Worm (Caenorhabditis elegans) whole organism, L4 larva: ENCODE measurements around the gene gst-1.

Experiments
- F44E2.7 ChIP-seq: fragments of 200-800 bp; sonication (Bioruptor generic); IDR thresholded peaks from 2 replicates; pipeline ENCODE4 v2.1.2; 2022; ENCODE audit warnings: missing genetic modification characterization, missing compliant biosample characterization
- F49E8.2 ChIP-seq: sonication (generic microtip); optimal IDR thresholded peaks from 2 replicates; lab custom pipeline; 2016; ENCODE audit warnings: missing compliant biosample characterization, mild to moderate bottlenecking, missing genetic modification characterization, borderline replicate concordance
- R02D3.7 ChIP-seq: fragments of 150-350 bp; sonication (generic microtip); optimal IDR thresholded peaks from 3 replicates; lab custom pipeline; 2014; ENCODE audit warnings: missing biosample characterization, missing genetic modification characterization
- T20F7.1 ChIP-seq: fragments of 200-800 bp; sonication (Bioruptor generic); optimal IDR thresholded peaks from 2 replicates; lab custom pipeline; 2018; ENCODE audit warnings: mild to moderate bottlenecking, missing genetic modification characterization, missing compliant biosample characterization
- T26A8.4 ChIP-seq: fragments of 200-800 bp; sonication (Bioruptor generic); IDR thresholded peaks from 2 replicates; pipeline ENCODE4 v1.3.6; 2022; ENCODE audit warnings: missing genetic modification characterization, missing compliant biosample characterization
- Y105C5A.15 ChIP-seq: fragments of 200-800 bp; sonication (Bioruptor generic); IDR thresholded peaks from 2 replicates; pipeline ENCODE4 v1.3.6; 2022; ENCODE audit warnings: missing genetic modification characterization, missing compliant biosample characterization
- ZK337.2 ChIP-seq: fragments of 200-800 bp; sonication (Bioruptor generic); IDR thresholded peaks from 2 replicates; pipeline ENCODE4 v1.3.6; 2022; ENCODE audit warnings: missing genetic modification reagents, missing genetic modification characterization, missing compliant biosample characterization
- ZK546.5 ChIP-seq, 2 experiments: sonication (generic microtip); optimal IDR thresholded peaks; 2 replicates each; lab custom pipeline; 2017; ENCODE audit warnings: missing biosample characterization in 2 of 2, missing genetic modification characterization in 2 of 2
- aha-1 ChIP-seq: fragments of 150-350 bp; peaks from one replicate; lab custom pipeline; 2014; ENCODE audit warnings: missing biosample characterization, missing genetic modification characterization
- ama-1 ChIP-seq: fragments of 150-350 bp; optimal IDR thresholded peaks from 2 replicates; lab custom pipeline; 2014; ENCODE audit warnings: inconsistent platforms, mixed read lengths
- ceh-62 ChIP-seq: sonication (generic microtip); optimal IDR thresholded peaks from 2 replicates; lab custom pipeline; 2017; ENCODE audit warnings: missing biosample characterization, missing genetic modification characterization
- ces-1 ChIP-seq: fragments of 150-350 bp; sonication (generic microtip); optimal IDR thresholded peaks from 4 replicates; lab custom pipeline; 2014; ENCODE audit warnings: missing biosample characterization, missing genetic modification reagents, missing genetic modification characterization
- cey-2 ChIP-seq: sonication (generic microtip); optimal IDR thresholded peaks from 3 replicates; lab custom pipeline; 2017; ENCODE audit warnings: missing genetic modification characterization, mild to moderate bottlenecking, missing compliant biosample characterization, antibody characterized with exemption, borderline replicate concordance; ENCODE audit not compliant: insufficient read depth
- daf-12 ChIP-seq: fragments of 150-350 bp; optimal IDR thresholded peaks from 2 replicates; lab custom pipeline; 2014; ENCODE audit warnings: missing biosample characterization, missing genetic modification reagents, missing genetic modification characterization
- daf-16 ChIP-seq, 3 experiments: sonication (generic microtip); optimal IDR thresholded peaks; 2 replicates each; lab custom pipeline; 2016 to 2017; ENCODE audit warnings: missing genetic modification characterization in 3 of 3, missing genetic modification reagents in 3 of 3, mild to moderate bottlenecking in 2 of 3, missing compliant biosample characterization in 2 of 3, missing biosample characterization in 1 of 3, moderate library complexity in 1 of 3
- daf-19 ChIP-seq: fragments of 200-800 bp; sonication (Bioruptor generic); conservative IDR thresholded peaks from 2 replicates; pipeline ENCODE4 v1.3.6; 2022; ENCODE audit warnings: missing genetic modification characterization, missing compliant biosample characterization
- dmd-8 ChIP-seq: fragments of 200-800 bp; sonication (Bioruptor generic); IDR thresholded peaks from 2 replicates; pipeline ENCODE4 v1.3.6; 2022; ENCODE audit warnings: missing genetic modification characterization, missing compliant biosample characterization
- dmd-9 ChIP-seq: fragments of 200-800 bp; sonication (Bioruptor generic); IDR thresholded peaks from 2 replicates; pipeline ENCODE4 v1.3.6; 2022; ENCODE audit warnings: missing genetic modification reagents, missing genetic modification characterization, missing compliant biosample characterization
- dpl-1 ChIP-seq: fragments of 150-350 bp; optimal IDR thresholded peaks from 2 replicates; lab custom pipeline; 2014; ENCODE audit warnings: missing biosample characterization, missing genetic modification reagents, missing genetic modification characterization
- dve-1 ChIP-seq: sonication (generic microtip); optimal IDR thresholded peaks from 2 replicates; lab custom pipeline; 2017; ENCODE audit warnings: antibody characterized with exemption, mild to moderate bottlenecking, missing genetic modification characterization, missing compliant biosample characterization; ENCODE audit not compliant: insufficient read depth
- fkh-10 ChIP-seq: fragments of 150-350 bp; optimal IDR thresholded peaks from 2 replicates; lab custom pipeline; 2014; ENCODE audit warnings: missing biosample characterization, missing genetic modification reagents, missing genetic modification characterization
- hlh-11 ChIP-seq: fragments of 200-800 bp; sonication (Bioruptor generic); optimal IDR thresholded peaks from 2 replicates; lab custom pipeline; 2018; ENCODE audit warnings: mild to moderate bottlenecking, missing genetic modification characterization, missing compliant biosample characterization
- hlh-30 ChIP-seq: sonication (generic microtip); optimal IDR thresholded peaks from 2 replicates; lab custom pipeline; 2017; ENCODE audit warnings: antibody characterized with exemption, mild to moderate bottlenecking, missing genetic modification characterization, missing compliant biosample characterization; ENCODE audit not compliant: insufficient read depth
- hmg-1.1 ChIP-seq: fragments of 200-800 bp; sonication (Bioruptor generic); IDR thresholded peaks from 2 replicates; pipeline ENCODE4 v1.3.6; 2022; ENCODE audit warnings: missing genetic modification reagents, missing genetic modification characterization, missing compliant biosample characterization
- lin-13 ChIP-seq: fragments of 150-350 bp; optimal IDR thresholded peaks from 2 replicates; lab custom pipeline; 2014; ENCODE audit warnings: missing biosample characterization, missing genetic modification reagents, missing genetic modification characterization
- lin-15B ChIP-seq: fragments of 150-350 bp; sonication (generic microtip); optimal IDR thresholded peaks from 3 replicates; lab custom pipeline; 2014; ENCODE audit warnings: missing biosample characterization, missing genetic modification characterization
- lin-39 ChIP-seq: fragments of 150-350 bp; optimal IDR thresholded peaks from 2 replicates; lab custom pipeline; 2014; ENCODE audit warnings: missing biosample characterization, missing genetic modification reagents, missing genetic modification characterization
- lsy-2 ChIP-seq, 2 experiments: fragments of 150-350 bp in 1 of 2; sonication (generic microtip) in 1 of 2; optimal IDR thresholded peaks; 2 replicates each; lab custom pipeline; 2014 to 2017; ENCODE audit warnings: missing biosample characterization in 2 of 2, missing genetic modification characterization in 2 of 2
- madf-9 ChIP-seq: fragments of 200-800 bp; sonication (Bioruptor generic); conservative IDR thresholded peaks from 2 replicates; pipeline ENCODE4 v1.3.6; 2022; ENCODE audit warnings: missing genetic modification reagents, missing genetic modification characterization, missing compliant biosample characterization
- mdt-29 ChIP-seq: fragments of 200-800 bp; sonication (Bioruptor generic); IDR thresholded peaks from 2 replicates; pipeline ENCODE4 v1.3.6; 2022; ENCODE audit warnings: missing genetic modification reagents, missing genetic modification characterization, missing compliant biosample characterization
- mes-2 ChIP-seq: sonication (generic microtip); optimal IDR thresholded peaks from 2 replicates; lab custom pipeline; 2016; ENCODE audit warnings: missing genotype, mild to moderate bottlenecking, missing genetic modification characterization, missing compliant biosample characterization; ENCODE audit not compliant: poor library complexity, severe bottlenecking
- mxl-2 ChIP-seq: fragments of 200-800 bp; sonication (Bioruptor generic); conservative IDR thresholded peaks from 2 replicates; pipeline ENCODE4 v1.3.6; 2022; ENCODE audit warnings: missing genetic modification reagents, missing genetic modification characterization, missing compliant biosample characterization
- nhr-10 ChIP-seq: fragments of 150-350 bp; optimal IDR thresholded peaks from 2 replicates; lab custom pipeline; 2014; ENCODE audit warnings: missing biosample characterization, missing genetic modification characterization
- nhr-28 ChIP-seq: fragments of 150-350 bp; optimal IDR thresholded peaks from 2 replicates; lab custom pipeline; 2014; ENCODE audit warnings: missing biosample characterization, missing genetic modification characterization
- nhr-48 ChIP-seq: sonication (generic microtip); optimal IDR thresholded peaks from 2 replicates; lab custom pipeline; 2016; ENCODE audit warnings: mild to moderate bottlenecking, missing genetic modification characterization, missing compliant biosample characterization
- nhr-76 ChIP-seq: fragments of 150-350 bp; optimal IDR thresholded peaks from 2 replicates; lab custom pipeline; 2014; ENCODE audit warnings: missing biosample characterization, missing genetic modification characterization
- pha-4 ChIP-seq, 2 experiments: fragments of 150-350 bp in 1 of 2; fragments of 200-800 bp in 1 of 2; sonication (Bioruptor generic) in 1 of 2; IDR thresholded peaks in 1 of 2; optimal IDR thresholded peaks in 1 of 2; 2 replicates each; pipeline versions ENCODE4 v1.3.6 to Lab custom; 2014 to 2022; ENCODE audit warnings: missing genetic modification characterization in 2 of 2, missing genetic modification reagents in 2 of 2, missing biosample characterization in 1 of 2, missing compliant biosample characterization in 1 of 2
- rbr-2 ChIP-seq: sonication (generic microtip); optimal IDR thresholded peaks from 2 replicates; lab custom pipeline; 2016; ENCODE audit warnings: missing genotype, missing genetic modification characterization, missing compliant biosample characterization
- sdz-12 ChIP-seq: fragments of 200-800 bp; sonication (Bioruptor generic); optimal IDR thresholded peaks from 2 replicates; lab custom pipeline; 2018; ENCODE audit warnings: mild to moderate bottlenecking, missing genetic modification characterization, missing compliant biosample characterization
- snpc-1.2 ChIP-seq: fragments of 200-800 bp; sonication (Bioruptor generic); IDR thresholded peaks from 2 replicates; pipeline ENCODE4 v1.3.6; 2022; ENCODE audit warnings: missing genetic modification reagents, missing genetic modification characterization, missing compliant biosample characterization
- spr-3 ChIP-seq: fragments of 200-800 bp; sonication (Bioruptor generic); optimal IDR thresholded peaks from 2 replicates; lab custom pipeline; 2018; ENCODE audit warnings: mild to moderate bottlenecking, missing genetic modification characterization, missing compliant biosample characterization
- tra-1 ChIP-seq: fragments of 200-800 bp; sonication (Bioruptor generic); IDR thresholded peaks from 2 replicates; pipeline ENCODE4 v1.3.6; 2022; ENCODE audit warnings: missing genetic modification reagents, missing genetic modification characterization, missing compliant biosample characterization
- unc-130 ChIP-seq: sonication (generic microtip); optimal IDR thresholded peaks from 2 replicates; lab custom pipeline; 2016; ENCODE audit warnings: missing genetic modification reagents, missing genetic modification characterization, missing compliant biosample characterization
- unc-39 ChIP-seq: sonication (generic microtip); optimal IDR thresholded peaks from 2 replicates; lab custom pipeline; 2017; ENCODE audit warnings: missing biosample characterization, missing genetic modification characterization
- unc-62 ChIP-seq, 3 experiments: fragments of 150-350 bp in 1 of 3; sonication (generic microtip); optimal IDR thresholded peaks in 2 of 3; peaks in 1 of 3; 1 replicate in 1 of 3; 2 replicates in 2 of 3; lab custom pipeline; 2014 to 2017; ENCODE audit warnings: missing biosample characterization in 3 of 3, missing genetic modification characterization in 3 of 3, missing genetic modification reagents in 3 of 3, missing genotype in 1 of 3
- vab-7 ChIP-seq: fragments of 200-800 bp; sonication (Bioruptor generic); IDR thresholded peaks from 2 replicates; pipeline ENCODE4 v1.3.6; 2022; ENCODE audit warnings: missing genetic modification reagents, missing genetic modification characterization, missing compliant biosample characterization
- zag-1 ChIP-seq: fragments of 150-350 bp; optimal IDR thresholded peaks from 2 replicates; lab custom pipeline; 2014; ENCODE audit warnings: missing biosample characterization, missing genetic modification characterization
- zip-2 ChIP-seq: fragments of 150-350 bp; optimal IDR thresholded peaks from 2 replicates; lab custom pipeline; 2014; ENCODE audit warnings: missing biosample characterization, missing genetic modification characterization
- ztf-7 ChIP-seq: fragments of 150-350 bp; optimal IDR thresholded peaks from 2 replicates; lab custom pipeline; 2014; ENCODE audit warnings: missing biosample characterization, missing genetic modification characterization

gst-1 gene

ce11 chrIII:9058959-9059534 is at the start of gene gst-1:
Gene gst-1 (plus strand): TSS chrIII:9059331.
- no peak for TF ChIP-seq rbr-2 (tag; lab: Kevin White, UChicago)
- TF ChIP-seq hlh-30 (tag; lab: Kevin White, UChicago) = peak; percentile 7
- no peak for TF ChIP-seq mxl-2 (GFP tag; lab: Robert Waterston, UW)
- TF ChIP-seq ZK546.5 (tag; optimal IDR thresholded peaks at IDR 0.05; lab: Kevin White, UChicago) = no peak
- TF ChIP-seq lin-13 (GFP tag; lab: Kevin White, UChicago) = no peak
- no peak for TF ChIP-seq lin-39 (tag; lab: Kevin White, UChicago)
- TF ChIP-seq ama-1 (lab: Kevin White, UChicago) = peak; percentile 40
- no peak for TF ChIP-seq ZK337.2
- no peak for TF ChIP-seq lin-15B (tag; lab: Kevin White, UChicago)
- no peak for TF ChIP-seq cey-2 (tag; lab: Kevin White, UChicago)
- TF ChIP-seq ceh-62 (tag; lab: Kevin White, UChicago) = no peak
- 0 out of 2 replicates have a peak, but pooled peaks have one; percentile 26 for TF ChIP-seq dmd-8 (GFP tag; lab: Robert Waterston, UW)
- TF ChIP-seq spr-3 (GFP tag; lab: Kevin White, UChicago) = no peak
- no peak for TF ChIP-seq nhr-76 (tag; lab: Kevin White, UChicago)
- TF ChIP-seq dve-1 (tag; lab: Kevin White, UChicago) = peak; percentile 80
- no peak for TF ChIP-seq Y105C5A.15 (GFP tag; lab: Robert Waterston, UW)
- TF ChIP-seq vab-7 (GFP tag; lab: Robert Waterston, UW) = no peak
- TF ChIP-seq zip-2 (tag; lab: Kevin White, UChicago) = no peak
- TF ChIP-seq unc-130 (GFP tag; lab: Kevin White, UChicago) = no peak
- no peak for TF ChIP-seq sdz-12
- no peak for TF ChIP-seq madf-9 (GFP tag; lab: Robert Waterston, UW)
- no peak for TF ChIP-seq nhr-10 (tag; lab: Kevin White, UChicago)
- TF ChIP-seq lsy-2 (tag; optimal IDR thresholded peaks at IDR 0.05; lab: Kevin White, UChicago) = peak in 1 of 2 experiments; percentile 48
- no peak for TF ChIP-seq unc-39 (tag; lab: Kevin White, UChicago)
- TF ChIP-seq R02D3.7 (tag; lab: Kevin White, UChicago) = no peak
- peak; percentile 45 for TF ChIP-seq T20F7.1 (GFP tag; lab: Kevin White, UChicago)
- no peak for TF ChIP-seq ztf-7 (tag; lab: Kevin White, UChicago)
- 0 out of 2 replicates have a peak, but pooled peaks have one; percentile 31 for TF ChIP-seq hmg-1.1 (GFP tag; lab: Robert Waterston, UW)
- TF ChIP-seq daf-19 = no peak
- TF ChIP-seq mdt-29 = peak; percentile 74
- TF ChIP-seq F44E2.7 = no peak
- TF ChIP-seq zag-1 = no peak
- TF ChIP-seq dmd-9 = no peak
- TF ChIP-seq tra-1 (GFP tag; lab: Robert Waterston, UW) = 0 out of 2 replicates have a peak, but pooled peaks have one; percentile 8
- TF ChIP-seq fkh-10 (GFP tag; lab: Kevin White, UChicago) = no peak
- no peak for TF ChIP-seq daf-16 (GFP tag; optimal IDR thresholded peaks at IDR 0.05; lab: Kevin White, UChicago)
- peak; percentile 70 for TF ChIP-seq daf-16 (tag; optimal IDR thresholded peaks at IDR 0.05; lab: Kevin White, UChicago)
- TF ChIP-seq nhr-28 (tag; lab: Kevin White, UChicago) = peak; percentile 13
- no peak for TF ChIP-seq T26A8.4 (GFP tag; lab: Robert Waterston, UW)
- TF ChIP-seq nhr-48 = peak; percentile 49
- TF ChIP-seq aha-1 (tag; lab: Kevin White, UChicago) = peak; percentile 59
- no peak for TF ChIP-seq snpc-1.2 (GFP tag; lab: Robert Waterston, UW)
- peak; percentile 40; the same call in 1 of the 2 replicates for TF ChIP-seq pha-4 (GFP tag; IDR thresholded peaks at IDR 0.05; lab: Robert Waterston, UW)
- no peak for TF ChIP-seq pha-4 (tag; optimal IDR thresholded peaks at IDR 0.05; lab: Kevin White, UChicago)
- TF ChIP-seq unc-62 (GFP tag; optimal IDR thresholded peaks at IDR 0.05 in 1 of 2; lab: Kevin White, UChicago) = peak in 1 of 2 experiments; percentile 93
- no peak for TF ChIP-seq unc-62 (tag; optimal IDR thresholded peaks at IDR 0.05; lab: Kevin White, UChicago)
- no peak for TF ChIP-seq F49E8.2 (tag; lab: Kevin White, UChicago)
- TF ChIP-seq hlh-11 (tag; lab: Kevin White, UChicago) = peak; percentile 54
- no peak for TF ChIP-seq daf-12 (tag; lab: Kevin White, UChicago)
- no peak for TF ChIP-seq ces-1 (GFP tag; lab: Kevin White, UChicago)
- no peak for TF ChIP-seq dpl-1 (GFP tag; lab: Kevin White, UChicago)
- TF ChIP-seq mes-2 (tag; lab: Kevin White, UChicago) = peak; percentile 36
